Fruit fly (Drosophila melanogaster) whole organism, prepupa: ENCODE measurements around the gene Frl.

ENCODE experiments used
- CG6854 ChIP-seq: fragments of 200-800 bp; sonication (Bioruptor generic); optimal IDR thresholded peaks from 2 replicates; lab custom pipeline; 2017; ENCODE audit warnings: missing biosample characterization, mild to moderate bottlenecking, missing genetic modification characterization
- dsx ChIP-seq: fragments of 200-800 bp; optimal IDR thresholded peaks from 3 replicates; lab custom pipeline; 2019; ENCODE audit warnings: missing biosample characterization, mild to moderate bottlenecking, missing genetic modification characterization, moderate library complexity; ENCODE audit not compliant: poor library complexity, severe bottlenecking

DNA sequence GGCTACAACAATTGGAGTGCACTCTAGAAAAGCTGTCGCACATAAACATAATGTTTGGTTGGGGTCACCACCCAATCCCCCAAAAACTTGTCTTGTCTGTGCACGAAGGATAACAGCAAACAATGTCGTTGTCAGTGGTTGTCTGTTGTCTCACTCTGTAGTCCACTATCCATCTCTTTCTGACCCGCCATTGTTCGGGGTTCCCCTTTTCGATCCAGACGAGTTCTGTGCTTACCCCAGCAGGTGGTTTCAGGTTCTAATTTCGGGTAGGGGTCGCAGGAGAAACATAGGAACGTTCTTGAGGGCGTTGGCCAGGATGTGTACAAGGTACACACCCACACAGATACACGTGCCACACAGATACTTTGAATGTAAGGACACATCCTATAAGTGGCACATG lies 65.8 kb downstream of the Frl start:
- TF ChIP-seq CG6854 (GFP tag; lab: Kevin White, UChicago) (no peak), dsx (GFP tag; lab: Kevin White, UChicago) (no peak)
